Worm (Caenorhabditis elegans) whole organism, young adult: ENCODE data around the gene F43C1.5.

ENCODE experiments used
- B0261.1 ChIP-seq: sonication (generic microtip); optimal IDR thresholded peaks from 2 replicates; lab custom pipeline; 2016; ENCODE audit warnings: mild to moderate bottlenecking, missing genetic modification characterization, moderate library complexity, missing compliant biosample characterization
- D2030.7 ChIP-seq: fragments of 200-800 bp; sonication (Bioruptor generic); IDR thresholded peaks from 2 replicates; pipeline ENCODE4 v1.3.6; 2022; ENCODE audit warnings: missing genetic modification reagents, missing genetic modification characterization, missing compliant biosample characterization
- F22D6.2 ChIP-seq: sonication (generic microtip); optimal IDR thresholded peaks from 2 replicates; lab custom pipeline; 2016; ENCODE audit warnings: mild to moderate bottlenecking, missing genetic modification characterization, missing compliant biosample characterization
- F33H1.4 ChIP-seq: fragments of 200-800 bp; sonication (Bioruptor generic); IDR thresholded peaks from 2 replicates; pipeline ENCODE4 v1.3.6; 2022; ENCODE audit warnings: missing genetic modification reagents, missing genetic modification characterization, missing compliant biosample characterization
- F37B4.10 ChIP-seq: fragments of 200-800 bp; sonication (Bioruptor generic); IDR thresholded peaks from 2 replicates; pipeline ENCODE4 v1.3.6; 2022; ENCODE audit warnings: missing genetic modification characterization, missing compliant biosample characterization
- K12H6.12 ChIP-seq: fragments of 200-800 bp; sonication (Bioruptor generic); optimal IDR thresholded peaks from 2 replicates; lab custom pipeline; 2018; ENCODE audit warnings: mild to moderate bottlenecking, missing genetic modification characterization, missing compliant biosample characterization
- T26A5.8 ChIP-seq: sonication (generic microtip); optimal IDR thresholded peaks from 2 replicates; lab custom pipeline; 2016; ENCODE audit warnings: missing genetic modification characterization, missing compliant biosample characterization
- akir-1 ChIP-seq: fragments of 200-800 bp; sonication (Bioruptor generic); optimal IDR thresholded peaks from 2 replicates; lab custom pipeline; 2018; ENCODE audit warnings: mild to moderate bottlenecking, missing genetic modification characterization, moderate library complexity, missing compliant biosample characterization
- aptf-2 ChIP-seq: fragments of 200-800 bp; sonication (Bioruptor generic); conservative IDR thresholded peaks from 2 replicates; pipeline ENCODE4 v1.3.6; 2022; ENCODE audit warnings: missing genetic modification reagents, missing genetic modification characterization, missing compliant biosample characterization
- attf-3 ChIP-seq: fragments of 200-800 bp; sonication (Bioruptor generic); conservative IDR thresholded peaks from 2 replicates; pipeline ENCODE4 v1.3.6; 2022; ENCODE audit warnings: missing genetic modification reagents, missing genetic modification characterization, missing compliant biosample characterization
- attf-6 ChIP-seq: fragments of 200-800 bp; sonication (Bioruptor generic); IDR thresholded peaks from 2 replicates; pipeline ENCODE4 v1.3.6; 2022; ENCODE audit warnings: missing genetic modification reagents, missing genetic modification characterization, missing compliant biosample characterization
- cebp-1 ChIP-seq, 2 experiments: fragments of 200-800 bp in 1 of 2; sonication (Bioruptor generic) in 1 of 2; sonication (generic microtip) in 1 of 2; IDR thresholded peaks in 1 of 2; optimal IDR thresholded peaks in 1 of 2; 2 replicates each; pipeline versions ENCODE4 v1.3.6 to Lab custom; 2017 to 2022; ENCODE audit warnings: missing compliant biosample characterization in 2 of 2, missing genetic modification characterization in 2 of 2, mild to moderate bottlenecking in 1 of 2, missing genetic modification reagents in 1 of 2, moderate library complexity in 1 of 2
- ceh-100 ChIP-seq: fragments of 200-800 bp; sonication (Bioruptor generic); IDR thresholded peaks from 2 replicates; pipeline ENCODE4 v1.3.6; 2022; ENCODE audit warnings: missing genetic modification reagents, missing genetic modification characterization, missing compliant biosample characterization
- ceh-91 ChIP-seq: fragments of 200-800 bp; sonication (Bioruptor generic); IDR thresholded peaks from 2 replicates; pipeline ENCODE4 v1.3.6; 2022; ENCODE audit warnings: missing genetic modification reagents, missing genetic modification characterization, missing compliant biosample characterization
- dox-1 ChIP-seq: fragments of 200-800 bp; sonication (Bioruptor generic); IDR thresholded peaks from 2 replicates; pipeline ENCODE4 v1.3.6; 2022; ENCODE audit warnings: missing genetic modification reagents, missing genetic modification characterization, missing compliant biosample characterization
- dpl-1 ChIP-seq: fragments of 150-350 bp; optimal IDR thresholded peaks from 2 replicates; lab custom pipeline; 2014; ENCODE audit warnings: missing biosample characterization, missing genetic modification reagents, missing genetic modification characterization
- egl-44 ChIP-seq: fragments of 200-800 bp; sonication (Bioruptor generic); IDR thresholded peaks from 2 replicates; pipeline ENCODE4 v1.3.6; 2022; ENCODE audit warnings: missing genetic modification reagents, missing genetic modification characterization, missing compliant biosample characterization
- ekl-4 ChIP-seq: fragments of 200-800 bp; sonication (Bioruptor generic); IDR thresholded peaks from 2 replicates; pipeline ENCODE4 v1.3.6; 2022; ENCODE audit warnings: missing genetic modification reagents, missing genetic modification characterization, missing compliant biosample characterization
- ets-4 ChIP-seq: fragments of 200-800 bp; sonication (Bioruptor generic); optimal IDR thresholded peaks from 2 replicates; lab custom pipeline; 2018; ENCODE audit warnings: mild to moderate bottlenecking, missing genetic modification characterization, missing compliant biosample characterization
- him-1 ChIP-seq: sonication (generic microtip); optimal IDR thresholded peaks from 2 replicates; lab custom pipeline; 2016; ENCODE audit warnings: missing genotype, missing genetic modification reagents, missing genetic modification characterization, missing compliant biosample characterization
- hmg-1.2 ChIP-seq: fragments of 200-800 bp; sonication (Bioruptor generic); IDR thresholded peaks from 2 replicates; pipeline ENCODE4 v1.3.6; 2022; ENCODE audit warnings: missing genetic modification reagents, missing genetic modification characterization, missing compliant biosample characterization
- let-607 ChIP-seq, 2 experiments: fragments of 200-800 bp in 1 of 2; sonication (Bioruptor generic) in 1 of 2; sonication (generic microtip) in 1 of 2; optimal IDR thresholded peaks; 2 replicates each; lab custom pipeline; 2016 to 2018; ENCODE audit warnings: mild to moderate bottlenecking in 2 of 2, missing compliant biosample characterization in 2 of 2, missing genetic modification characterization in 2 of 2, moderate library complexity in 2 of 2, missing genotype in 1 of 2
- lin-40 ChIP-seq: sonication (generic microtip); optimal IDR thresholded peaks from 2 replicates; lab custom pipeline; 2016; ENCODE audit warnings: missing genetic modification characterization, mild to moderate bottlenecking, missing compliant biosample characterization, missing genotype, missing genetic modification reagents
- lin-54 ChIP-seq: fragments of 200-800 bp; sonication (Bioruptor generic); optimal IDR thresholded peaks from 2 replicates; lab custom pipeline; 2018; ENCODE audit warnings: mild to moderate bottlenecking, missing genetic modification characterization, missing compliant biosample characterization
- lir-1 ChIP-seq: fragments of 200-800 bp; sonication (Bioruptor generic); conservative IDR thresholded peaks from 2 replicates; pipeline ENCODE4 v1.3.6; 2022; ENCODE audit warnings: missing genetic modification reagents, missing genetic modification characterization, missing compliant biosample characterization
- lsl-1 ChIP-seq: fragments of 200-800 bp; sonication (Bioruptor generic); optimal IDR thresholded peaks from 2 replicates; lab custom pipeline; 2018; ENCODE audit warnings: mild to moderate bottlenecking, missing genetic modification characterization, moderate library complexity, missing compliant biosample characterization
- madf-6 ChIP-seq: fragments of 200-800 bp; sonication (Bioruptor generic); IDR thresholded peaks from 2 replicates; pipeline ENCODE4 v1.3.6; 2022; ENCODE audit warnings: missing genetic modification reagents, missing genetic modification characterization, missing compliant biosample characterization
- madf-8 ChIP-seq: fragments of 200-800 bp; sonication (Bioruptor generic); conservative IDR thresholded peaks from 2 replicates; pipeline ENCODE4 v1.3.6; 2022; ENCODE audit warnings: missing genetic modification reagents, missing genetic modification characterization, missing compliant biosample characterization
- mcd-1 ChIP-seq: fragments of 200-800 bp; sonication (Bioruptor generic); IDR thresholded peaks from 2 replicates; pipeline ENCODE4 v1.3.6; 2022; ENCODE audit warnings: missing genetic modification reagents, missing genetic modification characterization, missing compliant biosample characterization
- nfya-1 ChIP-seq: sonication (generic microtip); optimal IDR thresholded peaks from 2 replicates; lab custom pipeline; 2017; ENCODE audit warnings: antibody characterized with exemption, missing compliant biosample characterization, missing genetic modification characterization, borderline replicate concordance; ENCODE audit not compliant: insufficient read depth
- nfyb-1 ChIP-seq: fragments of 200-800 bp; sonication (Bioruptor generic); IDR thresholded peaks from 2 replicates; pipeline ENCODE4 v1.3.6; 2022; ENCODE audit warnings: missing genetic modification reagents, missing genetic modification characterization, missing compliant biosample characterization
- nhr-27 ChIP-seq: fragments of 200-800 bp; sonication (Bioruptor generic); optimal IDR thresholded peaks from 2 replicates; lab custom pipeline; 2018; ENCODE audit warnings: mild to moderate bottlenecking, missing genetic modification characterization, moderate library complexity, missing compliant biosample characterization
- repo-1 ChIP-seq: sonication (generic microtip); optimal IDR thresholded peaks from 2 replicates; lab custom pipeline; 2017; ENCODE audit warnings: mild to moderate bottlenecking, missing genetic modification characterization, missing compliant biosample characterization
- xnd-1 ChIP-seq: sonication (generic microtip); optimal IDR thresholded peaks from 2 replicates; lab custom pipeline; 2016; ENCODE audit warnings: missing genotype, missing genetic modification reagents, missing genetic modification characterization, missing compliant biosample characterization
- zfh-2 ChIP-seq: fragments of 200-800 bp; sonication (Bioruptor generic); conservative IDR thresholded peaks from 2 replicates; pipeline ENCODE4 v1.3.6; 2022; ENCODE audit warnings: missing genetic modification reagents, missing genetic modification characterization, missing compliant biosample characterization
- ztf-22 ChIP-seq: fragments of 200-800 bp; sonication (Bioruptor generic); optimal IDR thresholded peaks from 2 replicates; lab custom pipeline; 2018; ENCODE audit warnings: mild to moderate bottlenecking, missing genetic modification characterization, moderate library complexity, missing compliant biosample characterization
- ztf-6 ChIP-seq: fragments of 200-800 bp; sonication (Bioruptor generic); IDR thresholded peaks from 2 replicates; pipeline ENCODE4 v1.3.6; 2022; ENCODE audit warnings: missing genetic modification reagents, missing genetic modification characterization, missing compliant biosample characterization

The F43C1.5 gene

ce11 chrIII:4230092-4230491, 1.2 kb downstream of the F43C1.5 start:
- TF ChIP-seq madf-8 (GFP tag; lab: Robert Waterston, UW) (0 out of 2 replicates have a peak, but pooled peaks have one; percentile 22), xnd-1 (peak; percentile 15), hmg-1.2 (0 out of 2 replicates have a peak, but pooled peaks have one; percentile 19), dox-1 (GFP tag; lab: Robert Waterston, UW) (0 out of 2 replicates have a peak, but pooled peaks have one; percentile 17), ets-4 (no peak), D2030.7 (peak; percentile 27; the same call in 1 of the 2 replicates), lsl-1 (GFP tag; lab: Kevin White, UChicago) (peak; percentile 88), him-1 (tag; lab: Kevin White, UChicago) (peak; percentile 58), madf-6 (GFP tag; lab: Robert Waterston, UW) (peak; percentile 61), ceh-91 (GFP tag; lab: Robert Waterston, UW) (peak; percentile 49; the same call in 1 of the 2 replicates), B0261.1 (tag; lab: Kevin White, UChicago) (no peak), nhr-27 (tag; lab: Kevin White, UChicago) (no peak)

ce11 chrIII:4231372-4231771, 2.4 kb downstream of the F43C1.5 start:
- TF ChIP-seq madf-8 (GFP tag; lab: Robert Waterston, UW) (no peak), ztf-22 (GFP tag; lab: Kevin White, UChicago) (no peak)

- TF ChIP-seq F37B4.10 (GFP tag; lab: Robert Waterston, UW) (no peak), F33H1.4 (GFP tag; lab: Robert Waterston, UW) (no peak), D2030.7 (no peak), ztf-6 (no peak), let-607 (tag; optimal IDR thresholded peaks at IDR 0.05; lab: Kevin White, UChicago) (no peak)
Observed at ce11 chrIII:4232811-4233269, 3.9 kb downstream of the F43C1.5 start, which contains the start of gene nhr-20. TSS of gene nhr-20 (minus strand) at chrIII:4233219.

ce11 chrIII:4234642-4235295, 5.8 kb downstream of the F43C1.5 start:
- TF ChIP-seq nfya-1 (tag; lab: Kevin White, UChicago) (no peak), nfyb-1 (0 out of 2 replicates have a peak, but pooled peaks have one; percentile 39)

DNA sequence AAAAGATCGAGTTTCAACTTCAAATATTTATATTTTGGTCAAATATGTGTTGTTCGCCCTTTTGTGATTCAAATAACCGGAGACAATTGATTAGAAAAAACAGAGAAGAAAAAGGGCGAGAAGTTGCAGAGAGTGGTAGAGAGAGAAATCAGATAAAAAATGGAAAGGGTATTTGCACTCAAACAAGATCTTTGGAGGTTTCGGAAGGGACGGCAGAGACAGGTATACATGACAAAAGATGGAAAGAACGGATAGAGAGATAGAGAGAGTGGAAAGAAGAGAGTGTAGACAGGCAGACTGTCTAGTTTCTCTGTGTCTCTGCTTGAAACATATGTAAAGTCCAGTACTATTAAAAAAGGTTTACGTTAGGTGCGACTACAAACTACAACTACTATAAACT, 7.2 kb downstream of the F43C1.5 start:
- TF ChIP-seq hmg-1.2: peak; percentile 25; the same call in 1 of the 2 replicates
- no peak for TF ChIP-seq T26A5.8 (tag; lab: Kevin White, UChicago)
- no peak for TF ChIP-seq ceh-100 (GFP tag; lab: Robert Waterston, UW)
- TF ChIP-seq lin-40 (tag; lab: Kevin White, UChicago): peak; percentile 25
- no peak for TF ChIP-seq lin-54

DNA sequence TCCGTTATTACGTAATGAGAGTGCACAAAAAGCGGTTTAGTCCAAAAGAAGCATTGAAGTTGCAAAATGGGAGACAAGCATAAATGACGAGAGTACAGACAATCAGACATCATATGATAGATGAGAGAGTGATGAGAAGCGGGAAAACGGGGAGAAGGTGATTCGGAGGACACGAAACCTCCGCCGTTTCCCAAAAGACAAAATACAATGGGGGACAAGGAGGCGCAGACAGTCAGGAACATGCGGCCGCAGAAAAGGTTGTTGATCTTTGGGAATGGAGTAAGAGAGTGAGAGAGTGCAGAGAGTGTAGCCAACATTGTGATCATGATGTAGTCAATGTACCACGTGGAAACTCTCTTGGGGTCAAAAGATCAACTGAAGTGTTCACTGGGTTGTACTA, 8.7 kb downstream of the F43C1.5 start:
- TF ChIP-seq mcd-1 (GFP tag; lab: Robert Waterston, UW): peak; percentile 74
- no peak for TF ChIP-seq dpl-1 (GFP tag; lab: Kevin White, UChicago)
- TF ChIP-seq zfh-2 (GFP tag; lab: Robert Waterston, UW): no peak
- no peak for TF ChIP-seq repo-1 (tag; lab: Kevin White, UChicago)
- no peak for TF ChIP-seq ztf-6
- no peak for TF ChIP-seq attf-6 (GFP tag; lab: Robert Waterston, UW)
- peak; percentile 72 for TF ChIP-seq F22D6.2
- TF ChIP-seq cebp-1 (GFP tag; IDR thresholded peaks at IDR 0.05; lab: Robert Waterston, UW): peak; percentile 51; the same call in 1 of the 2 replicates
- TF ChIP-seq cebp-1 (tag; optimal IDR thresholded peaks at IDR 0.05; lab: Kevin White, UChicago): peak; percentile 92
- no peak; the same call in 1 of the 2 replicates for TF ChIP-seq ekl-4 (GFP tag; lab: Robert Waterston, UW)
- TF ChIP-seq aptf-2 (GFP tag; lab: Robert Waterston, UW): peak; percentile 93
- no peak for TF ChIP-seq F37B4.10 (GFP tag; lab: Robert Waterston, UW)
- TF ChIP-seq egl-44 (GFP tag; lab: Robert Waterston, UW): peak; percentile 72; the same call in 1 of the 2 replicates
- no peak; the same call in 1 of the 2 replicates for TF ChIP-seq lir-1
- peak; percentile 72 for TF ChIP-seq let-607 (tag; optimal IDR thresholded peaks at IDR 0.05; lab: Kevin White, UChicago)
- TF ChIP-seq ztf-22 (GFP tag; lab: Kevin White, UChicago): peak; percentile 86
- TF ChIP-seq K12H6.12 (tag; lab: Kevin White, UChicago): peak; percentile 88
- no peak for TF ChIP-seq attf-3 (GFP tag; lab: Robert Waterston, UW)
- TF ChIP-seq akir-1 (GFP tag; lab: Kevin White, UChicago): peak; percentile 67
- no peak for TF ChIP-seq ceh-100 (GFP tag; lab: Robert Waterston, UW)
